Worm (Caenorhabditis elegans) whole organism, L1 larva: ENCODE results near the gene gln-2.

ENCODE experiments used
- C34B4.2 ChIP-seq: sonication (generic microtip); optimal IDR thresholded peaks from 2 replicates; lab custom pipeline; 2017; ENCODE audit warnings: mild to moderate bottlenecking, missing genetic modification characterization, missing compliant biosample characterization
- Y116A8C.19 ChIP-seq: sonication (generic microtip); optimal IDR thresholded peaks from 2 replicates; lab custom pipeline; 2016; ENCODE audit warnings: missing compliant biosample characterization, missing genetic modification characterization, borderline replicate concordance
- aly-2 ChIP-seq: fragments of 150-350 bp; optimal IDR thresholded peaks from 2 replicates; lab custom pipeline; 2014; ENCODE audit warnings: missing biosample characterization, missing genetic modification characterization
- blmp-1 ChIP-seq: fragments of 150-350 bp; optimal IDR thresholded peaks from 2 replicates; lab custom pipeline; 2014; ENCODE audit warnings: missing biosample characterization, missing genetic modification characterization
- ceh-82 ChIP-seq, 3 experiments: fragments of 150-350 bp in 1 of 3; sonication (generic microtip) in 2 of 3; optimal IDR thresholded peaks; 2 replicates each; lab custom pipeline; 2014 to 2017; ENCODE audit warnings: missing biosample characterization in 3 of 3, missing genetic modification characterization in 3 of 3
- ceh-88 ChIP-seq: fragments of 200-800 bp; sonication (Bioruptor generic); IDR thresholded peaks from 2 replicates; pipeline ENCODE4 v1.3.6; 2022; ENCODE audit warnings: missing genetic modification characterization, missing compliant biosample characterization
- dpl-1 ChIP-seq, 3 experiments: fragments of 150-350 bp in 2 of 3; sonication (generic microtip) in 1 of 3; optimal IDR thresholded peaks; 2 replicates each; lab custom pipeline; 2014 to 2017; ENCODE audit warnings: missing biosample characterization in 3 of 3, missing genetic modification characterization in 3 of 3, missing genetic modification reagents in 3 of 3
- dsc-1 ChIP-seq: sonication (generic microtip); optimal IDR thresholded peaks from 2 replicates; lab custom pipeline; 2016; ENCODE audit warnings: mild to moderate bottlenecking, missing genetic modification characterization, missing compliant biosample characterization
- efl-1 ChIP-seq, 4 experiments: fragments of 150-350 bp; optimal IDR thresholded peaks in 3 of 4; peaks in 1 of 4; 1 replicate in 1 of 4; 2 replicates in 3 of 4; lab custom pipeline; 2014; ENCODE audit warnings: missing biosample characterization in 2 of 4, missing genetic modification characterization in 2 of 4, missing genetic modification reagents in 2 of 4
- efl-3 ChIP-seq: fragments of 200-800 bp; sonication (Bioruptor generic); optimal IDR thresholded peaks from 2 replicates; lab custom pipeline; 2018; ENCODE audit warnings: mild to moderate bottlenecking, missing genetic modification characterization, missing compliant biosample characterization
- egl-27 ChIP-seq, 2 experiments: fragments of 150-350 bp in 1 of 2; sonication (generic microtip); optimal IDR thresholded peaks; 3 replicates each; lab custom pipeline; 2017 to 2018; ENCODE audit warnings: missing biosample characterization in 2 of 2, missing genetic modification characterization in 2 of 2, missing genetic modification reagents in 2 of 2
- elt-2 ChIP-seq: sonication (generic microtip); optimal IDR thresholded peaks from 2 replicates; lab custom pipeline; 2016; ENCODE audit warnings: missing genetic modification characterization, mild to moderate bottlenecking, inconsistent platforms, missing compliant biosample characterization, missing genetic modification reagents
- elt-3 ChIP-seq, 6 experiments: fragments of 150-350 bp in 1 of 6; sonication (generic microtip); optimal IDR thresholded peaks; 2 replicates each; lab custom pipeline; 2017 to 2018; ENCODE audit warnings: missing biosample characterization in 6 of 6, missing genetic modification characterization in 6 of 6, inconsistent platforms in 1 of 6
- fkh-10 ChIP-seq: sonication (generic microtip); optimal IDR thresholded peaks from 2 replicates; lab custom pipeline; 2017; ENCODE audit warnings: missing biosample characterization, missing genetic modification reagents, missing genetic modification characterization
- grh-1 ChIP-seq: fragments of 200-800 bp; sonication (Bioruptor generic); IDR thresholded peaks from 2 replicates; pipeline ENCODE4 v1.3.6; 2022; ENCODE audit warnings: missing genetic modification reagents, missing genetic modification characterization, missing compliant biosample characterization
- hlh-4 ChIP-seq: sonication (generic microtip); optimal IDR thresholded peaks from 2 replicates; lab custom pipeline; 2016; ENCODE audit warnings: mild to moderate bottlenecking, missing genetic modification characterization, missing compliant biosample characterization
- lin-14 ChIP-seq: fragments of 200-800 bp; sonication (Bioruptor generic); optimal IDR thresholded peaks from 2 replicates; lab custom pipeline; 2018; ENCODE audit warnings: mild to moderate bottlenecking, missing genetic modification characterization, moderate library complexity, missing compliant biosample characterization
- lin-35 ChIP-seq, 2 experiments: fragments of 150-350 bp; optimal IDR thresholded peaks; 2 replicates each; lab custom pipeline; 2014; ENCODE audit warnings: missing biosample characterization in 2 of 2, missing genetic modification characterization in 2 of 2, missing genetic modification reagents in 2 of 2
- lin-39 ChIP-seq: fragments of 150-350 bp; optimal IDR thresholded peaks from 2 replicates; lab custom pipeline; 2014; ENCODE audit warnings: missing biosample characterization, missing genetic modification reagents, missing genetic modification characterization
- mdl-1 ChIP-seq, 2 experiments: fragments of 150-350 bp; optimal IDR thresholded peaks; 2 replicates each; lab custom pipeline; 2014 to 2017; ENCODE audit warnings: missing biosample characterization in 2 of 2, missing genetic modification characterization in 2 of 2, inconsistent platforms in 1 of 2
- mep-1 ChIP-seq: fragments of 150-350 bp; optimal IDR thresholded peaks from 2 replicates; lab custom pipeline; 2014; ENCODE audit warnings: missing biosample characterization, missing genetic modification characterization
- nhr-19 ChIP-seq: fragments of 200-800 bp; sonication (Bioruptor generic); conservative IDR thresholded peaks from 2 replicates; pipeline ENCODE4 v1.3.6; 2022; ENCODE audit warnings: missing genetic modification characterization, missing compliant biosample characterization
- nhr-20 ChIP-seq: sonication (generic microtip); optimal IDR thresholded peaks from 2 replicates; lab custom pipeline; 2016; ENCODE audit warnings: mild to moderate bottlenecking, missing genetic modification characterization, missing compliant biosample characterization
- nhr-28 ChIP-seq: fragments of 150-350 bp; optimal IDR thresholded peaks from 2 replicates; lab custom pipeline; 2014; ENCODE audit warnings: missing biosample characterization, missing genetic modification characterization
- nhr-71 ChIP-seq: sonication (generic microtip); optimal IDR thresholded peaks from 2 replicates; lab custom pipeline; 2016; ENCODE audit warnings: mild to moderate bottlenecking, missing genetic modification characterization, moderate library complexity, missing compliant biosample characterization
- nhr-84 ChIP-seq: sonication (generic microtip); optimal IDR thresholded peaks from 2 replicates; lab custom pipeline; 2017; ENCODE audit warnings: missing biosample characterization, missing genetic modification characterization
- nhr-85 ChIP-seq: sonication (generic microtip); peaks from one replicate; lab custom pipeline; 2016; ENCODE audit warnings: missing genetic modification characterization, inconsistent platforms, missing compliant biosample characterization
- nhr-90 ChIP-seq: sonication (generic microtip); optimal IDR thresholded peaks from 2 replicates; lab custom pipeline; 2016; ENCODE audit warnings: mild to moderate bottlenecking, missing genetic modification characterization, missing compliant biosample characterization; ENCODE audit not compliant: poor library complexity
- pax-3 ChIP-seq: fragments of 200-800 bp; sonication (Bioruptor generic); optimal IDR thresholded peaks from 2 replicates; lab custom pipeline; 2018; ENCODE audit warnings: mild to moderate bottlenecking, missing genetic modification characterization, moderate library complexity, missing compliant biosample characterization
- skn-1 ChIP-seq: fragments of 150-350 bp; optimal IDR thresholded peaks from 2 replicates; lab custom pipeline; 2014; ENCODE audit warnings: missing biosample characterization, missing genetic modification characterization
- snpc-4 ChIP-seq: fragments of 150-350 bp; optimal IDR thresholded peaks from 2 replicates; lab custom pipeline; 2014; ENCODE audit warnings: missing biosample characterization, missing genetic modification characterization
- snu-23 ChIP-seq: sonication (generic microtip); optimal IDR thresholded peaks from 2 replicates; lab custom pipeline; 2016; ENCODE audit warnings: missing genetic modification characterization, missing compliant biosample characterization
- sup-37 ChIP-seq: fragments of 200-800 bp; sonication (Bioruptor generic); optimal IDR thresholded peaks from 2 replicates; lab custom pipeline; 2018; ENCODE audit warnings: mild to moderate bottlenecking, missing genetic modification characterization, missing compliant biosample characterization
- tbx-2 ChIP-seq: sonication (generic microtip); optimal IDR thresholded peaks from 2 replicates; lab custom pipeline; 2016; ENCODE audit warnings: missing genetic modification characterization, missing compliant biosample characterization
- unc-130 ChIP-seq: fragments of 150-350 bp; optimal IDR thresholded peaks from 2 replicates; lab custom pipeline; 2017; ENCODE audit warnings: missing biosample characterization, missing genetic modification characterization, inconsistent platforms
- vab-15 ChIP-seq: sonication (generic microtip); optimal IDR thresholded peaks from 2 replicates; lab custom pipeline; 2017; ENCODE audit warnings: missing genotype, mild to moderate bottlenecking, missing genetic modification characterization, missing compliant biosample characterization
- ztf-11 ChIP-seq, 2 experiments: sonication (generic microtip); optimal IDR thresholded peaks; 2 replicates each; lab custom pipeline; 2016 to 2017; ENCODE audit warnings: missing genetic modification characterization in 2 of 2, missing biosample characterization in 1 of 2, missing compliant biosample characterization in 1 of 2

gln-2 gene

DNA sequence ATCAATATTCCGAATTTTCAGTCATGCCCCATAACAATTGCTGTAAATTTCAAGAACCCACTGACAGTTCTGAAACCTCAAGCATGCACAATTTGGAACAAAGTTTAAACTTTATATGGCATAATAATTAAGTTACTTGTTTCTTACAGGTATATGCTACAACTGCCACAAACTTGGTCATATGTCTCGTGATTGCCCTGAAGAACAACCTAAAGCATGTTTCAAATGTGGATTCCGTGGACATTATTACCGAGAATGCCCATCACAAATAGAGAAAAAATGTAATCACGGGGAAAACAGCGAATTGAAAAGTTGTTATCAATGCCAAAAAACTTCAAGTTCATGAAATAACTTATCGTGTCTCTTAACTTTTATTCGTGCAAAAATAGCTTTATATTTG lies 31.6 kb downstream of the gln-2 start:
- TF ChIP-seq pax-3 (no peak), sup-37 (GFP tag; lab: Kevin White, UChicago) (no peak), fkh-10 (no peak), nhr-20 (tag; lab: Kevin White, UChicago) (no peak), ceh-88 (GFP tag; lab: Robert Waterston, UW) (no peak), snu-23 (GFP tag; lab: Kevin White, UChicago) (no peak), nhr-28 (tag; lab: Kevin White, UChicago) (no peak), elt-3 (tag; optimal IDR thresholded peaks at IDR 0.05; lab: Kevin White, UChicago) (peak in 1 of 6 experiments; percentile 25), lin-39 (tag; lab: Kevin White, UChicago) (no peak), nhr-19 (GFP tag; lab: Robert Waterston, UW) (no peak), blmp-1 (tag; lab: Kevin White, UChicago) (peak; percentile 16), vab-15 (tag; lab: Kevin White, UChicago) (no peak), unc-130 (tag; lab: Kevin White, UChicago) (peak; percentile 11), ztf-11 (tag; optimal IDR thresholded peaks at IDR 0.05; lab: Kevin White, UChicago) (no peak), elt-2 (peak; percentile 22), lin-14 (GFP tag; lab: Kevin White, UChicago) (no peak), aly-2 (tag; lab: Kevin White, UChicago) (no peak), efl-1 (optimal IDR thresholded peaks at IDR 0.05; lab: Kevin White, UChicago) (no peak), efl-1 (GFP tag; optimal IDR thresholded peaks at IDR 0.05 in 1 of 2; lab: Kevin White, UChicago) (peak in 1 of 2 experiments; percentile 44), lin-35 (GFP tag; optimal IDR thresholded peaks at IDR 0.05; lab: Kevin White, UChicago) (peak in 1 of 2 experiments; percentile 54)

DNA sequence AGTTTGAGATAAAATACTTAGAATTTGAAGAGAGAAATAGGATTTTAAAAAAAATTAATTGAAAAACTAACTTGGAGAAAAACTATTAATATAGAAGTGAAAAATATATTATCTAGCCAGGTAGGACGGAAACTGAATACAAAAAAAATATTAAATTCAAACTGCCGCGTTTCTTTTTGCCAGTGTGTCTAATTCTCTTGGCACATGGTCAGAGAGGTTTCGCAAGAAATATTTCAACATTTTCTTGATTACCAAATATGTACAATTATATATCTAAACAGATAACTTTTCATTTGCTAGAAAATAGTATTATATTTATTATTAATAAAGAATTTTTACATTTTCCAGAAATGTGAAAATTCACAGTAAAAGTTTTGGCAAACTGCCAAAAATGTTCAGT lies 32.1 kb downstream of the gln-2 start:
- TF ChIP-seq dpl-1 (GFP tag; optimal IDR thresholded peaks at IDR 0.05; lab: Kevin White, UChicago) = peak; percentile 49 to 69 (median 64)
- no peak for TF ChIP-seq Y116A8C.19 (tag; lab: Kevin White, UChicago)
- no peak for TF ChIP-seq hlh-4
- TF ChIP-seq ceh-82 (tag; optimal IDR thresholded peaks at IDR 0.05; lab: Kevin White, UChicago) = peak in 1 of 3 experiments; percentile 3
- TF ChIP-seq skn-1 (tag; lab: Kevin White, UChicago) = peak; percentile 77
- TF ChIP-seq nhr-20 (tag; lab: Kevin White, UChicago) = no peak
- TF ChIP-seq snpc-4 (tag; lab: Kevin White, UChicago) = no peak
- TF ChIP-seq C34B4.2 (tag; lab: Kevin White, UChicago) = no peak
- TF ChIP-seq nhr-71 (tag; lab: Kevin White, UChicago) = no peak
- no peak for TF ChIP-seq grh-1 (GFP tag; lab: Robert Waterston, UW)
- TF ChIP-seq lin-35 (GFP tag; optimal IDR thresholded peaks at IDR 0.05; lab: Kevin White, UChicago) = peak; percentile 43 to 76
- peak in 1 of 2 experiments; percentile 42 for TF ChIP-seq efl-1 (optimal IDR thresholded peaks at IDR 0.05; lab: Kevin White, UChicago)
- peak; percentile 68 to 96 for TF ChIP-seq efl-1 (GFP tag; optimal IDR thresholded peaks at IDR 0.05 in 1 of 2; lab: Kevin White, UChicago)
- no peak for TF ChIP-seq mep-1 (tag; lab: Kevin White, UChicago)
- TF ChIP-seq, all 84 proteins: peak for 5

DNA sequence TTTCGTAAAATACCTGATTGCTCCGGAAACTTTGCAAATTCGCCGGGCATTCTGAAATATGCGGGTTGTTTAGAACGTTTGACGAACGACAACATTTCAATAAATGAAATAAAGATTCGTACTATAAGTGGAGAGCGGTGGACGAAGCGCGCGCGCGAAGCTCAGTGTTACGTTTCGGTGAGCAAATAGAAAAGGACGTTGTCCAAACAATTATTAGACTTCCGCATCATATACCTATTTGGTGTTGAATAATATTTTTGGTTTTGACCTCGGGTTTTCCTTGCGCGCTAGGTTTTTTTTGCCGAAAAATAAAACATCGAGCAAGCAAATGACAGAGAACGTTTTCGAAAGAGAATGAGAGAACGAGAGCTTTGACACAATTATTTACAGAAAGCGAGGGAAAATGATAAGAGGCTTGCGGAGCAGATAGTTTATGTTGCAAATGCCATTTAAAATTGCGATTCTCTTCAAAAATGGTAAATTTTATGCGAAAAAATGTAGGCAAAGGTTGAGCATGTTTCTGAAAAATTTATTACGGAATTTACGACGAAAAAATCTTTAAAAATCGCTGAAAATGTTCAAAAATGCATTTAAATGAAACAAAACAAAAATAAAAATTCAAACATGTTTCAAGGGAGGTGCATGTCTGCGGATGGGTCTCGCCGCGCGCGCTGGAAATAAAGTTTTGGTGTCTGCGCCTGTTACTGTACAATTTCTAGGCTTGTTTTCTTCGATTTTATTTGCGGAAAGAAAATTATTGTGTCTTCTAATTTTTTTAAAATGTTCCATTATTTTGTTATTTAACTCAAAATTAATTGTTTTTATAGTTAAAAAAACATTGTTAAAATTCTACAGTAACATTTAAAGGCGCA lies 33.8 kb downstream of the gln-2 start, which contains the start of the genes cyld-1 and F40F12.9:
cyld-1 (minus strand) TSS at position 51 of the 872 bp plus-strand sequence.
F40F12.9 (plus strand) TSS at position 721 of the 872 bp plus-strand sequence.
- TF ChIP-seq nhr-28 (tag; lab: Kevin White, UChicago) (no peak), ztf-11 (tag; optimal IDR thresholded peaks at IDR 0.05; lab: Kevin White, UChicago) (no peak), lin-14 (GFP tag; lab: Kevin White, UChicago) (peak; percentile 28), lin-35 (GFP tag; optimal IDR thresholded peaks at IDR 0.05; lab: Kevin White, UChicago) (peak in 1 of 2 experiments; percentile 20)

DNA sequence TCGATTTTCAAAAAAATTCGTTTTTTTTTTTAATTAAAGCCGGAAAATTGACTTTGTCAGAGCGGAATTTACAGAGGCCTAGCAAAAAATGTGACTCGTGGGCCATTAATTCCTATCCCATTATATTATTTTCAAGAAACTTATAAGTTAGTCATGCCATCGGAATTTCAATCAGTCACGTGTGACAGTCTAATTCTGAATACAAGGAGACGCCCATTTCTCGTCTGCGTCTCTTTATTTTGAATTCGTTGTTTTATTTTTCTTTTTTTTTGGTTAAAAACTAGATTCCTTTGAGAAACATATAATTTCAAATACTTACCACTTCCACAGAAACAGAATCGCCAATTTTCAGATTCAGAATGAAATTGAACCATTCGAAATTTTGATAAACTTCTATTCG lies 35.9 kb downstream of the gln-2 start:
- no peak for TF ChIP-seq mdl-1 (tag; optimal IDR thresholded peaks at IDR 0.05; lab: Kevin White, UChicago)
- peak; percentile 41 for TF ChIP-seq blmp-1 (tag; lab: Kevin White, UChicago)
- peak in 1 of 2 experiments; percentile 69 for TF ChIP-seq lin-35 (GFP tag; optimal IDR thresholded peaks at IDR 0.05; lab: Kevin White, UChicago)
- TF ChIP-seq dsc-1 = no peak
- peak; percentile 60 for TF ChIP-seq lin-14 (GFP tag; lab: Kevin White, UChicago)
- TF ChIP-seq snu-23 (GFP tag; lab: Kevin White, UChicago) = peak; percentile 50
- TF ChIP-seq mep-1 (tag; lab: Kevin White, UChicago) = peak; percentile 27
- peak; percentile 25 for TF ChIP-seq nhr-90 (tag; lab: Kevin White, UChicago)
- TF ChIP-seq nhr-85 (tag; lab: Kevin White, UChicago) = peak; percentile 93
- peak; percentile 52 for TF ChIP-seq nhr-20 (tag; lab: Kevin White, UChicago)
- TF ChIP-seq dpl-1 (GFP tag; optimal IDR thresholded peaks at IDR 0.05; lab: Kevin White, UChicago) = peak in 1 of 3 experiments; percentile 16
- TF ChIP-seq nhr-71 (tag; lab: Kevin White, UChicago) = peak; percentile 49
- no peak for TF ChIP-seq efl-3
- TF ChIP-seq egl-27 (tag; optimal IDR thresholded peaks at IDR 0.05; lab: Kevin White, UChicago) = no peak
- TF ChIP-seq ceh-88 (GFP tag; lab: Robert Waterston, UW) = no peak
- peak in 1 of 6 experiments; percentile 36 for TF ChIP-seq elt-3 (tag; optimal IDR thresholded peaks at IDR 0.05; lab: Kevin White, UChicago)
- TF ChIP-seq tbx-2 (tag; lab: Kevin White, UChicago) = peak; percentile 8
- TF ChIP-seq nhr-84 (tag; lab: Kevin White, UChicago) = no peak
- TF ChIP-seq skn-1 (tag; lab: Kevin White, UChicago) = peak; percentile 4
